Worm (Caenorhabditis elegans): ENCODE measurements around the gene lron-12.

DNA sequence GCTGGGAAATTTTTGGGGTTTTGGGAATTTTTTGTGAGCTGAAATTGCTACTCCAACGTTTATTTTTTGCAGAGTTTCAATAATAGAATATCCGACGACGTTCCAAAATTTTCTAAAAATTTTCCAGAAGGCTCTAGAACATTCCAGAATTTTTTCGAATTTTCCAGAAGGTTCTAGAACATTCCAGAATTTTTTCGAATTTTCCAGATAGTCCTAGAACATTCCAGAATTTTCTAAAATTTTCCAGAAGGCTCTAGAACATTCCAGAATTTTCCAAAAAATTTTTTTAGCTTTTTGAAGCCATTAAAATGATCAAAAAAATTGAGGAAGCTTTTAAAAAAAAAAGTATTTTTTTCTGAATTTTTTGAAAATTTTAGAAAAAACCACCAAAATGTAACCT lies 5.1 kb upstream of the lron-12 start:
- TF ChIP-seq hmbx-1 (tag; optimal IDR thresholded peaks at IDR 0.05) (no peak), ceh-13 (GFP tag; optimal IDR thresholded peaks at IDR 0.05) (no peak), ama-1 (optimal IDR thresholded peaks at IDR 0.05) (no peak), hnd-1 (tag; optimal IDR thresholded peaks at IDR 0.05) (no peak), ceh-36 (tag; optimal IDR thresholded peaks at IDR 0.05) (no peak), flt-1 (GFP tag; IDR thresholded peaks at IDR 0.05) (no peak)

All from whole organism, early embryonic.